Worm (Caenorhabditis elegans) whole organism, mixed stage, embryonic: ENCODE results near the gene rpl-26.

Experiments
- M03D4.4 ChIP-seq: sonication (generic microtip); optimal IDR thresholded peaks from 2 replicates; lab custom pipeline; 2017; ENCODE audit warnings: mild to moderate bottlenecking, missing genetic modification characterization, missing compliant biosample characterization
- bed-3 ChIP-seq: fragments of 200-800 bp; sonication (Bioruptor generic); optimal IDR thresholded peaks from 3 replicates; lab custom pipeline; 2018; ENCODE audit warnings: mild to moderate bottlenecking, missing genetic modification characterization, moderate library complexity, missing compliant biosample characterization
- blmp-1 ChIP-seq: fragments of 150-350 bp; optimal IDR thresholded peaks from 2 replicates; lab custom pipeline; 2014; ENCODE audit warnings: missing biosample characterization, missing genetic modification characterization
- ceh-39 ChIP-seq: fragments of 150-350 bp; optimal IDR thresholded peaks from 2 replicates; lab custom pipeline; 2014; ENCODE audit warnings: missing biosample characterization, missing genetic modification characterization
- ceh-43 ChIP-seq: fragments of 200-800 bp; sonication (Bioruptor generic); optimal IDR thresholded peaks from 2 replicates; lab custom pipeline; 2018; ENCODE audit warnings: mild to moderate bottlenecking, missing genetic modification characterization, moderate library complexity, missing compliant biosample characterization
- ceh-83 ChIP-seq: fragments of 200-800 bp; sonication (Bioruptor generic); optimal IDR thresholded peaks from 2 replicates; lab custom pipeline; 2018; ENCODE audit warnings: mild to moderate bottlenecking, missing genetic modification characterization, missing compliant biosample characterization
- ces-1 ChIP-seq: fragments of 150-350 bp; optimal IDR thresholded peaks from 2 replicates; lab custom pipeline; 2014; ENCODE audit warnings: missing biosample characterization, missing genetic modification reagents, missing genetic modification characterization
- cnd-1 ChIP-seq: fragments of 200-800 bp; sonication (Bioruptor generic); optimal IDR thresholded peaks from 2 replicates; lab custom pipeline; 2018; ENCODE audit warnings: mild to moderate bottlenecking, missing genetic modification characterization, missing compliant biosample characterization
- drap-1 ChIP-seq: fragments of 200-800 bp; sonication (Bioruptor generic); optimal IDR thresholded peaks from 3 replicates; lab custom pipeline; 2018; ENCODE audit warnings: mild to moderate bottlenecking, missing genetic modification characterization, missing compliant biosample characterization
- elt-3 ChIP-seq: fragments of 150-350 bp; optimal IDR thresholded peaks from 2 replicates; lab custom pipeline; 2014; ENCODE audit warnings: missing biosample characterization, missing genetic modification characterization
- flh-1 ChIP-seq: fragments of 200-800 bp; sonication (Bioruptor generic); optimal IDR thresholded peaks from 2 replicates; lab custom pipeline; 2018; ENCODE audit warnings: mild to moderate bottlenecking, missing genetic modification characterization, moderate library complexity, missing compliant biosample characterization
- hlh-1 ChIP-seq: fragments of 150-350 bp; optimal IDR thresholded peaks from 2 replicates; lab custom pipeline; 2014; ENCODE audit warnings: missing biosample characterization, missing genetic modification reagents, missing genetic modification characterization
- lin-32 ChIP-seq: fragments of 200-800 bp; sonication (Bioruptor generic); optimal IDR thresholded peaks from 2 replicates; lab custom pipeline; 2018; ENCODE audit warnings: mild to moderate bottlenecking, missing genetic modification characterization, missing compliant biosample characterization
- lsy-2 ChIP-seq: fragments of 150-350 bp; optimal IDR thresholded peaks from 2 replicates; lab custom pipeline; 2014; ENCODE audit warnings: missing biosample characterization, missing genetic modification characterization
- mab-5 ChIP-seq: fragments of 150-350 bp; optimal IDR thresholded peaks from 2 replicates; lab custom pipeline; 2014; ENCODE audit warnings: missing biosample characterization, missing genetic modification characterization
- mep-1 ChIP-seq: fragments of 150-350 bp; optimal IDR thresholded peaks from 2 replicates; lab custom pipeline; 2017; ENCODE audit warnings: missing biosample characterization, missing genetic modification reagents, missing genetic modification characterization, inconsistent platforms
- mls-2 ChIP-seq: sonication (generic microtip); optimal IDR thresholded peaks from 2 replicates; lab custom pipeline; 2016; ENCODE audit warnings: mild to moderate bottlenecking, missing genetic modification characterization, moderate library complexity, missing compliant biosample characterization
- nhr-12 ChIP-seq: fragments of 150-350 bp; optimal IDR thresholded peaks from 2 replicates; lab custom pipeline; 2014; ENCODE audit warnings: missing biosample characterization, missing genetic modification characterization
- nhr-2 ChIP-seq: fragments of 150-350 bp; optimal IDR thresholded peaks from 2 replicates; lab custom pipeline; 2014; ENCODE audit warnings: missing biosample characterization, missing genetic modification characterization
- nhr-237 ChIP-seq: fragments of 150-350 bp; optimal IDR thresholded peaks from 2 replicates; lab custom pipeline; 2014; ENCODE audit warnings: missing biosample characterization, missing genetic modification characterization
- nhr-28 ChIP-seq: fragments of 150-350 bp; optimal IDR thresholded peaks from 2 replicates; lab custom pipeline; 2014; ENCODE audit warnings: missing biosample characterization, missing genetic modification characterization
- nhr-76 ChIP-seq: sonication (generic microtip); optimal IDR thresholded peaks from 2 replicates; lab custom pipeline; 2017; ENCODE audit warnings: missing biosample characterization, missing genetic modification characterization
- pha-4 ChIP-seq: fragments of 150-350 bp; optimal IDR thresholded peaks from 2 replicates; lab custom pipeline; 2018; ENCODE audit warnings: missing biosample characterization, missing genetic modification reagents, missing genetic modification characterization
- sem-2 ChIP-seq: fragments of 200-800 bp; sonication (Bioruptor generic); optimal IDR thresholded peaks from 2 replicates; lab custom pipeline; 2018; ENCODE audit warnings: mild to moderate bottlenecking, missing genetic modification characterization, missing compliant biosample characterization
- snpc-4 ChIP-seq: fragments of 150-350 bp; optimal IDR thresholded peaks from 2 replicates; lab custom pipeline; 2014; ENCODE audit warnings: missing biosample characterization, missing genetic modification characterization
- sptf-1 ChIP-seq: sonication (generic microtip); optimal IDR thresholded peaks from 2 replicates; lab custom pipeline; 2017; ENCODE audit warnings: mild to moderate bottlenecking, missing genetic modification characterization, moderate library complexity, missing compliant biosample characterization
- tbx-8 ChIP-seq: fragments of 200-800 bp; sonication (Bioruptor generic); optimal IDR thresholded peaks from 2 replicates; lab custom pipeline; 2018; ENCODE audit warnings: mild to moderate bottlenecking, missing genetic modification characterization, moderate library complexity, missing compliant biosample characterization
- unc-120 ChIP-seq: sonication (generic microtip); optimal IDR thresholded peaks from 2 replicates; lab custom pipeline; 2017; ENCODE audit warnings: missing genetic modification characterization, missing compliant biosample characterization; ENCODE audit not compliant: poor library complexity, severe bottlenecking
- unc-39 ChIP-seq: fragments of 150-350 bp; optimal IDR thresholded peaks from 2 replicates; lab custom pipeline; 2014; ENCODE audit warnings: missing biosample characterization, missing genetic modification characterization
- unc-62 ChIP-seq: fragments of 150-350 bp; optimal IDR thresholded peaks from 2 replicates; lab custom pipeline; 2014; ENCODE audit warnings: missing biosample characterization, missing genetic modification reagents, missing genetic modification characterization
- zip-8 ChIP-seq: fragments of 150-350 bp; optimal IDR thresholded peaks from 2 replicates; lab custom pipeline; 2014; ENCODE audit warnings: missing biosample characterization, missing genetic modification characterization
- ztf-11 ChIP-seq: fragments of 150-350 bp; optimal IDR thresholded peaks from 2 replicates; lab custom pipeline; 2014; ENCODE audit warnings: missing biosample characterization, missing genetic modification characterization

Gene rpl-26

DNA sequence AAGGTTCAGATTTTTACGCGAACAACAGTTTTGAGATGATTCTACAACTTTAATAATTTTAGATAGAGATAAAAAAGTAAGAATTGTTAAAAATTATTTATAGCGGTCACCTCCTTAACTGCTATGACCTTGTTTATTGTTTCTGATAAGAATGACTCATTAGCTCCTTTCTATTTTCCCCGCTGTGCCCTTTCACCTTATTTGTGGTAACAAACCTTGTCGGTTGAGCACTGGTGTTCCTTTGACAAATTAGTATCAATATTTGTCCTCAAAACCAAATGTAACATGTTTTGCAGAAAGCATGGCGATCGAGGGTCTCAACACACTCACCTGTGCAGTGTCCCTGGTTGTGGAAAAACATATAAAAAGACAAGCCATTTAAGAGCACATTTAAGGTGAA is 24.0 kb downstream of the rpl-26 start:
- TF ChIP-seq unc-39 (tag; lab: Kevin White, UChicago) (no peak), elt-3 (tag; lab: Kevin White, UChicago) (no peak), mls-2 (tag; lab: Kevin White, UChicago) (no peak), sptf-1 (tag; lab: Kevin White, UChicago) (no peak), unc-62 (GFP tag; lab: Kevin White, UChicago) (no peak), nhr-2 (tag; lab: Kevin White, UChicago) (no peak), pha-4 (no peak), nhr-237 (no peak), ztf-11 (no peak), ceh-43 (GFP tag; lab: Kevin White, UChicago) (no peak), ces-1 (no peak), sem-2 (GFP tag; lab: Kevin White, UChicago) (no peak), lsy-2 (tag; lab: Kevin White, UChicago) (no peak), bed-3 (GFP tag; lab: Kevin White, UChicago) (no peak), drap-1 (GFP tag; lab: Kevin White, UChicago) (no peak), ceh-83 (GFP tag; lab: Kevin White, UChicago) (no peak)

DNA sequence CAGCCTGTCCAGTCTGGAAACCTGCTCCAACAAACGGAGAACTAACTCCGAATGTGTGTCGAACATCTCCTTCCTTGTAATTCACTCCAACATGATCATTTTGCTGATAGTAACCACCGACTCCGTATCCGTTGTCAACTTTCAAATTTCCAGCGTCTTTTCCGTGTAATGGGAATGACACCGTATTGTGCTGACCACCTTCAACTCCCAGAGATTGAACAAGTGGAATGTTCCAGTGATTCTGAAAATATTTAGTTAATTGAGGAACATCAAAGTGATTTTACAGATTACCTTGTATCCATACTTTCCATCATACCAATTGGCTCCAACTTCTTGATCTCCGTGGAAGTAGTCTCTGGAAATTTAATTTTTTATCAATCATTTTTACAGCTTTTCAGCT is 25.3 kb downstream of the rpl-26 start:
- TF ChIP-seq lsy-2 (tag; lab: Kevin White, UChicago) (no peak), mep-1 (tag; lab: Kevin White, UChicago) (no peak), M03D4.4 (no peak), tbx-8 (no peak), drap-1 (GFP tag; lab: Kevin White, UChicago) (no peak), snpc-4 (tag; lab: Kevin White, UChicago) (no peak), nhr-12 (no peak), nhr-76 (tag; lab: Kevin White, UChicago) (no peak), ceh-83 (GFP tag; lab: Kevin White, UChicago) (no peak), mls-2 (tag; lab: Kevin White, UChicago) (no peak), nhr-28 (tag; lab: Kevin White, UChicago) (no peak), unc-120 (tag; lab: Kevin White, UChicago) (no peak)
- TF ChIP-seq, all 35 proteins: peak for 0

DNA sequence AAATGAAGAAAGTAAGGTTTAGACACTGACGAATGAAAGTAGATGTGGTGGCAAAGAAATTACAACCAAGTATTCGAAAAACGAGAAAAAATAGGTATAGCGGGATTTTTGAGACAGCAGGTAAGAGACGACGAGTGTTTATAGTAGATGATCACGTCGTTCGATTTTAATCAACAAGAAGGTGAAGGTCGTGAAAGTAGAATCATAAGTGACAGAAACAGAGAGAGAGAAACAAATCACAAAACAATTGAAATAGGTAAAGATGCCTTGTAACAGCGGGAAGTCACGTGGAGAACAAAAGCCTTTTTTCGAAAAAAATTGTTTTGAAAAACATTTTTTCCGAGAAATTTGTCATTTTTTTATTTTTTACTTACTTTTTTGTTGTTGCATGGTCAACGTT is 27.5 kb downstream of the rpl-26 start, which contains the start of gene T22C8.6:
TSS of gene T22C8.6 (minus strand) at position 194 of the 400 bp plus-strand sequence.
- TF ChIP-seq nhr-237 (no peak), cnd-1 (tag; lab: Kevin White, UChicago) (no peak), unc-62 (GFP tag; lab: Kevin White, UChicago) (no peak), ceh-83 (GFP tag; lab: Kevin White, UChicago) (no peak), blmp-1 (tag; lab: Kevin White, UChicago) (no peak), snpc-4 (tag; lab: Kevin White, UChicago) (no peak), ceh-43 (GFP tag; lab: Kevin White, UChicago) (no peak), unc-120 (tag; lab: Kevin White, UChicago) (no peak), ceh-39 (tag; lab: Kevin White, UChicago) (no peak), ces-1 (no peak), nhr-76 (tag; lab: Kevin White, UChicago) (no peak), flh-1 (GFP tag; lab: Kevin White, UChicago) (no peak)

DNA sequence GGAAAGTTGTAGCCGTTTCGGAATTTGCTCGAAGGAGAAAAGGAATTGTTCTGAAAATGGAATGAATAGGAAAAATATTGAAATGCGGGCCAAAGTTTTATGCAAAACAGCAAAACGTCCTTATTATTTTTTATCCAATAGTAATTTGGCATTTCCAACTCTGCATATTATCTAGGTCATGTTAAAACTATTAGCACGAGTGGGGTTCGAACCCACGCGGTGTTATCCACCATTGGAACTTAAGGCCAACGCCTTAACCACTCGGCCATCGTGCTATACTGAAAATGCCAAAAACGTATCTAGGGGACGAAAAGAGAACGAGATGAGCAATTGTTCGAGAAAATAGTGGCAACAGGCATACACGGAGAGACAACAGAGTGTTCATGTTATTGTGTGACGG is 29.2 kb downstream of the rpl-26 start:
- TF ChIP-seq hlh-1 (tag; lab: Kevin White, UChicago) (no peak), ztf-11 (no peak), unc-39 (tag; lab: Kevin White, UChicago) (no peak), elt-3 (tag; lab: Kevin White, UChicago) (no peak), unc-120 (tag; lab: Kevin White, UChicago) (no peak), lin-32 (no peak), ceh-39 (tag; lab: Kevin White, UChicago) (no peak), lsy-2 (tag; lab: Kevin White, UChicago) (no peak), nhr-237 (no peak), nhr-28 (tag; lab: Kevin White, UChicago) (no peak), nhr-12 (no peak), ceh-83 (GFP tag; lab: Kevin White, UChicago) (no peak), blmp-1 (tag; lab: Kevin White, UChicago) (no peak), mab-5 (no peak), nhr-76 (tag; lab: Kevin White, UChicago) (no peak), pha-4 (no peak), mep-1 (tag; lab: Kevin White, UChicago) (no peak), zip-8 (no peak), tbx-8 (no peak), snpc-4 (tag; lab: Kevin White, UChicago) (no peak)
